Fruit fly (Drosophila melanogaster): ENCODE results near the gene not.
A peak's percentile ranks its signal among the peaks of the same experiment; 100 is the strongest.

not gene

DNA sequence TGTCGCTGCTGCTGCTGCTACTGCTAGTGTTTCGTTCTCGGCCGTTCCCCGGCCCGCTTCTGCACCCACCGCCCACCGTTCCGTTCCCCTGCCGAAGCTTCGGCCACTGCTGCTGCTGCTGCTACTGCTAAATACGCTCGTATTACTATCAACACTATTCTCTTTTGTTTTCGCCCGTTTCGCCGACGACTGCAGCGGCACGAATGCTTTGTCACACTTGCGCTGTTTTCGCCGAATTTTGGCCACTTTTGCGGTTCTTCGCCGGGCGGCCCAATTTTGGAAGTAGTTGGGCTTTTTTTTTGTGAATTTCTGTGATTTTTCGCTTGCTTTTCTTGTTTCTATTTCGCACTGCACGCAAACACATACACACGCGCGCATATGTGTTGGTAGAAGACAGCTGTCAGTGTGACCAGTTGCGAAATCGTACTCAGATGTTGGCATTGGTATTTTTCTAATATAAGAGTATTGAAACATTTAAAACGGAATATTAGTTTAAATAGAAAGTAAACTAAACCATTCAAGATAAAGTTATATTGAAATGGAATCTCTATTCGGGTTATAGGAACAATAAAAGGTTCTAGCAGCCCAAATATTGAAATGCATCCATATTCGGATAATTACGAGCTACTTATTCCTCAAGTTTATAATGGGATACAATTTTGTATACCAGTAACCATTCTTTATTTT, at the start of gene not:
Gene not, minus strand, starts transcription at position 395 of the 687 bp plus-strand sequence.
- TF ChIP-seq Hr38 (GFP tag; optimal IDR thresholded peaks at IDR 0.05) (no peak), CG32006 (GFP tag; optimal IDR thresholded peaks at IDR 0.05) (peak; percentile 3), CG6854 (GFP tag; optimal IDR thresholded peaks at IDR 0.05) (no peak), svp (GFP tag) (peak; percentile 59), dac (GFP tag; optimal IDR thresholded peaks at IDR 0.05) (no peak), ss (GFP tag; optimal IDR thresholded peaks at IDR 0.05) (peak; percentile 33 to 51), CG6276 (GFP tag; optimal IDR thresholded peaks at IDR 0.05) (peak; percentile 32), cyc (GFP tag; optimal IDR thresholded peaks at IDR 0.05) (no peak), CG16779 (tag; optimal IDR thresholded peaks at IDR 0.05) (peak; percentile 49), Eip78C (GFP tag) (peak; percentile 78)

DNA sequence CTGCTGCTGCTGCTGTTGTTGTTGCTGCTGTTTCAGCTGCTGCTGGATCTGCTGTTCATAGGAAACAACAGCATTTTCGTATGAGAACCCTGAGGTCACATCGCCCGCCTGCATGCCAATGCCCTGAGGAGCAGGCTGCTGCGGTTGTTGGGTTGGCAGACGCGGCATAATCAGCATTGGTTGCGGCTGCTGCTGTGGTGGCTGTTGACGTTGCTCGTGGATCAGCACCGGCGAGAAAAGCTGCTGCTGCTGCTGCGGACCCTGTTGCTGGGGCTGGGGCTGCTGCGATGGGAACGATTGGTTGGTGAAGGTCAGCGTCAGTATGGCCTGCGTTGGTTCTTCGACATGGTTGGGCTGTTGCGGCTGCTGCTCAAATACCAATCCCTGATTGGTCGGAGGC, 47.9 kb upstream of the not start:
- no peak for TF ChIP-seq achi (GFP tag; optimal IDR thresholded peaks at IDR 0.05)
- TF ChIP-seq svp (GFP tag), result peak; percentile 94

DNA sequence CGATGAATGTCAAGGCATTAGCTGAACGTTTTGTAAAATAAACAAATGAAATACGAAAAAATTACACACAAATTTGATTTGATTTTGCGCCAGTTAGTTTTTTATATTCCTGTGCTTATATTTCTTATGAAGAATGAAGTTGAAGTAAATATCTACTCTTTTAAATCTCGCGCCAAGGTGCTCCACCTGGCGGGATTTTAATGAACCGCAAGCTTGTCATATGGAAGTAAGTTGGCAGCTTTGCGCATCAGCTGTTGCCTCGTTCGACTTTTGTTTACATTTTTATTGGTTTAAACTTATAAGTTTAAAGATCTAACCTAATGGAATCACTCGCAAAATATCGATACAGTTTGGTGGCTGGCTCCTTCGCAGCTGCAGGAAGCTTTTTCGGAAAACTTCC, 45.2 kb upstream of the not start, which contains the start of gene CG42495:
Gene CG42495, plus strand, starts transcription at position 247 of the 400 bp plus-strand sequence.
- TF ChIP-seq achi (GFP tag; optimal IDR thresholded peaks at IDR 0.05) (peak; percentile 11), Sox14 (GFP tag; optimal IDR thresholded peaks at IDR 0.05) (peak; percentile 45), fkh (GFP tag; optimal IDR thresholded peaks at IDR 0.05) (peak; percentile 87), cyc (GFP tag; optimal IDR thresholded peaks at IDR 0.05) (peak; percentile 2), CG3032 (tag; optimal IDR thresholded peaks at IDR 0.05) (no peak), esn (GFP tag; optimal IDR thresholded peaks at IDR 0.05) (peak; percentile 7), net (GFP tag; optimal IDR thresholded peaks at IDR 0.05) (no peak), svp (GFP tag) (peak; percentile 79), Eip78C (GFP tag) (peak; percentile 45)

DNA sequence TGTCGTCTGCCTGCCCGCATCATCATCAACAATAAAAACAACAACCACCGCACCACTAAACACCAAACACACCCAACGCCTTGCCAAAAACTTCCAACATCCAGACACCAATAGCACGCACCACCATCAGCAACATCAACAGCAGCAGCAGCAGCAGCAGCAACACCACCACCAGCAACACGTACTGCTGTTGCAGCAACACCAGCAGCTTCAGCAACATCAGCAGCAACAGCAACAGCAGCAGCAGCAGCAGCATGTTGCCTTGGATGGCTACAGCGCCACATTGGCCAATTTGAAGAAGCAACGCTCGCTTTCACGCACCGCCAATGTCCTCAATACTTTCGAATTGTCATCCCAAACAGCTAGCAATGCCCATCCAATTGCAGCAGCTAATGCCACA, 43.7 kb upstream of the not start:
- no peak for TF ChIP-seq Hr39 (GFP tag; optimal IDR thresholded peaks at IDR 0.05)
- no peak for TF ChIP-seq Sox14 (GFP tag; optimal IDR thresholded peaks at IDR 0.05)
- peak; percentile 35 for TF ChIP-seq CG3919 (GFP tag; optimal IDR thresholded peaks at IDR 0.05)
- no peak for TF ChIP-seq CG6792 (GFP tag; optimal IDR thresholded peaks at IDR 0.05)
- TF ChIP-seq CG3032 (tag; optimal IDR thresholded peaks at IDR 0.05), result no peak
- no peak for TF ChIP-seq Lpt (GFP tag; optimal IDR thresholded peaks at IDR 0.05)
- TF ChIP-seq CG11902 (GFP tag; optimal IDR thresholded peaks at IDR 0.05), result no peak

DNA sequence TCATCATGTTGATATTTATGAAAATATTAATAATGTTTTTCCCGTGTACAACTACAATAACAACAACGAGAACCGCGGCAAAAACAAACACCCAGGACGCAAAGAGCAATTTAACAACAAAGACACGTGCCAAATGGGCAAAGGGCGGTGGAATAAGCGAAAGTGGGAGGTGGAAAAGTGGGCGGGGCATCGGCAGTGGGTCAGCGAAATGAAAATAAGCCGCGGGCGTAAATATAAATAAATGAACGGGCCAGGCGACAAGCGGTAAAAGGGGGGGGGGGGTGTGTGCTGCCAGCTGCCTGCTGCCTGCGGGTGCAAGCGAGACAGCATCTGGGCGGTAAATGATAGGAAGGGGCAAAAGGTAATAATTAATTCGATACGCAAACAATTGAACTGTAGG, 31.8 kb upstream of the not start:
- TF ChIP-seq CG6808 (GFP tag; optimal IDR thresholded peaks at IDR 0.05) (no peak), fkh (GFP tag; optimal IDR thresholded peaks at IDR 0.05) (peak; percentile 10), CG1621 (tag; optimal IDR thresholded peaks at IDR 0.05) (no peak), salr (GFP tag; optimal IDR thresholded peaks at IDR 0.05) (no peak), vri (GFP tag; optimal IDR thresholded peaks at IDR 0.05) (no peak), Smox (GFP tag; optimal IDR thresholded peaks at IDR 0.05) (no peak), Eip78C (GFP tag) (peak; percentile 30), CG11294 (GFP tag; IDR thresholded peaks at IDR 0.05) (no peak), net (GFP tag; optimal IDR thresholded peaks at IDR 0.05) (no peak), Lpt (GFP tag; optimal IDR thresholded peaks at IDR 0.05) (no peak)

DNA sequence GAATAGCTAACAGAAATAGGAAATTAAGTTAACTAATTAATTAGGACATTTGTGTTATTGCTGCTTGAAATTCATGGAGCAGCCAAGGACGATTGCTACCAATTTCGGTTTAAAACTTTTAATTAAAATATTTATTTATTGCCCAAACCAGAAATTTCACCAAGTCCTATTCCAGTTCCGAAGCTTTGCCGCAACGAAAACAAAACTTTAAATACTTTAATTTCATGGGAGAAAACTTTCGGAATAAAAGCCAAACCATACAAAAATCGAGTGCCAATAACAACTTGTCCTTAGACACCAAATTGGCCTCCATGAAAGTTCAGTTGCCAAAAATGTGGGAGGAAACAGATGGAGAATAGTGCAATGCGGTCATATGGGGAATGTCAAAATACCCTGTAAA, 21.3 kb upstream of the not start:
- TF ChIP-seq Sox15 (GFP tag; optimal IDR thresholded peaks at IDR 0.05), result no peak
- TF ChIP-seq Sox14 (GFP tag; optimal IDR thresholded peaks at IDR 0.05), result no peak
- TF ChIP-seq CG3032 (tag; optimal IDR thresholded peaks at IDR 0.05), result no peak
- no peak for TF ChIP-seq CG6792 (GFP tag; optimal IDR thresholded peaks at IDR 0.05)
- TF ChIP-seq OdsH (GFP tag; optimal IDR thresholded peaks at IDR 0.05), result no peak
- TF ChIP-seq CG11762 (GFP tag; optimal IDR thresholded peaks at IDR 0.05; ENCODE audit: insufficient read depth), result no peak
- no peak for TF ChIP-seq CG31627 (GFP tag; optimal IDR thresholded peaks at IDR 0.05)
- no peak for TF ChIP-seq Ets96B (tag; optimal IDR thresholded peaks at IDR 0.05)
- TF ChIP-seq CG6854 (GFP tag; optimal IDR thresholded peaks at IDR 0.05), result no peak
- no peak for TF ChIP-seq CG6163 (GFP tag; IDR thresholded peaks at IDR 0.05)
- no peak for TF ChIP-seq CG11294 (GFP tag; IDR thresholded peaks at IDR 0.05)

Data from whole organism, prepupa.